Worm (Caenorhabditis elegans) whole organism, L1 larva: ENCODE data around the gene fbxc-40.

Experiments used
- lin-13 ChIP-seq: fragments of 150-350 bp; optimal IDR thresholded peaks from 2 replicates; lab custom pipeline; 2014; ENCODE audit warnings: missing biosample characterization, missing genetic modification reagents, missing genetic modification characterization
- snpc-4 ChIP-seq: fragments of 150-350 bp; optimal IDR thresholded peaks from 2 replicates; lab custom pipeline; 2014; ENCODE audit warnings: missing biosample characterization, missing genetic modification characterization

DNA sequence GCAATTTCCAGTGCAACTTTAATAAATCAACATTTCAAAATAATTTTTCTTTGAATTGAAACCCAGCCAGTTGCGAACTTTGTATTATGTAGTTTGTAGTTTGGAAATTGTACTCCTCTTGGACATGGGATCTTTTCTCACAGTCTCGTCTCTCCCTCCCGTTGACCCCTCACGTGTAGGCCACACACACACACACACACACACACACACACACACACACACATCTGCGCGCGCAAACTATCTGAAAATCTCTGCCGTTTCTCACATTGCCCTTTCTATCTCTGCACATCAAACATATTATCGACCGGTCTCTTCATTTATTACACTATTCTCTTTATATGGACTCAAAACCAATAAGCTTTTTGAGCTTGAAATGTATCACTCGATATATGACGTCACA lies 45.0 kb upstream of the fbxc-40 start, which contains the start of gene fbxc-36:
- TF ChIP-seq snpc-4 (tag; lab: Kevin White, UChicago) (no peak), lin-13 (no peak)
